Worm (Caenorhabditis elegans) whole organism, L2 larva: ENCODE measurements around the gene mps-4.
A peak's percentile ranks its signal among the peaks of the same experiment; 100 is the strongest.

ENCODE experiments used
- C34F6.9 ChIP-seq: fragments of 150-350 bp; optimal IDR thresholded peaks from 2 replicates; lab custom pipeline; 2014; ENCODE audit warnings: missing biosample characterization, missing genetic modification characterization
- F13H6.1 ChIP-seq: sonication (generic microtip); optimal IDR thresholded peaks from 2 replicates; lab custom pipeline; 2016; ENCODE audit warnings: missing genetic modification characterization, missing compliant biosample characterization
- R02D3.7 ChIP-seq: fragments of 150-350 bp; optimal IDR thresholded peaks from 2 replicates; lab custom pipeline; 2014; ENCODE audit warnings: missing biosample characterization, missing genetic modification characterization
- Y55F3AM.14 ChIP-seq: fragments of 200-800 bp; sonication (Bioruptor generic); optimal IDR thresholded peaks from 2 replicates; lab custom pipeline; 2018; ENCODE audit warnings: mild to moderate bottlenecking, missing genetic modification characterization, missing compliant biosample characterization
- ZK546.5 ChIP-seq: sonication (generic microtip); optimal IDR thresholded peaks from 2 replicates; lab custom pipeline; 2017; ENCODE audit warnings: missing biosample characterization, missing genetic modification characterization
- alr-1 ChIP-seq: fragments of 150-350 bp; optimal IDR thresholded peaks from 2 replicates; lab custom pipeline; 2014; ENCODE audit warnings: missing biosample characterization, missing genetic modification characterization
- aly-2 ChIP-seq: fragments of 150-350 bp; optimal IDR thresholded peaks from 2 replicates; lab custom pipeline; 2014; ENCODE audit warnings: missing biosample characterization, missing genetic modification characterization
- ama-1 ChIP-seq: fragments of 150-350 bp; optimal IDR thresholded peaks from 2 replicates; lab custom pipeline; 2018; ENCODE audit warnings: inconsistent platforms
- blmp-1 ChIP-seq: sonication (generic microtip); optimal IDR thresholded peaks from 2 replicates; lab custom pipeline; 2017; ENCODE audit warnings: missing genetic modification characterization, mild to moderate bottlenecking, missing compliant biosample characterization, antibody characterized with exemption, moderate library complexity; ENCODE audit not compliant: insufficient read depth
- ceh-16 ChIP-seq: fragments of 150-350 bp; optimal IDR thresholded peaks from 2 replicates; lab custom pipeline; 2014; ENCODE audit warnings: missing biosample characterization, missing genetic modification characterization
- crh-2 ChIP-seq: sonication (generic microtip); optimal IDR thresholded peaks from 2 replicates; lab custom pipeline; 2017; ENCODE audit warnings: missing biosample characterization, missing genetic modification characterization
- egl-27 ChIP-seq: sonication (generic microtip); optimal IDR thresholded peaks from 3 replicates; lab custom pipeline; 2017; ENCODE audit warnings: missing biosample characterization, missing genetic modification reagents, missing genetic modification characterization
- elt-1 ChIP-seq: fragments of 150-350 bp; optimal IDR thresholded peaks from 2 replicates; lab custom pipeline; 2014; ENCODE audit warnings: missing biosample characterization, missing genetic modification characterization
- elt-3 ChIP-seq: sonication (generic microtip); optimal IDR thresholded peaks from 2 replicates; lab custom pipeline; 2017; ENCODE audit warnings: missing biosample characterization, missing genetic modification characterization
- fos-1 ChIP-seq: fragments of 150-350 bp; optimal IDR thresholded peaks from 2 replicates; lab custom pipeline; 2014; ENCODE audit warnings: missing biosample characterization, missing genetic modification characterization
- gmeb-1 ChIP-seq: fragments of 150-350 bp; optimal IDR thresholded peaks from 2 replicates; lab custom pipeline; 2014; ENCODE audit warnings: missing biosample characterization, missing genetic modification characterization
- lin-39 ChIP-seq: fragments of 150-350 bp; optimal IDR thresholded peaks from 2 replicates; lab custom pipeline; 2014; ENCODE audit warnings: missing biosample characterization, missing genetic modification reagents, missing genetic modification characterization
- lsy-2 ChIP-seq, 2 experiments: fragments of 150-350 bp in 1 of 2; sonication (generic microtip) in 1 of 2; optimal IDR thresholded peaks; 2 replicates each; lab custom pipeline; 2014 to 2017; ENCODE audit warnings: missing biosample characterization in 2 of 2, missing genetic modification characterization in 2 of 2
- mbf-1 ChIP-seq: sonication (generic microtip); optimal IDR thresholded peaks from 2 replicates; lab custom pipeline; 2017; ENCODE audit warnings: missing biosample characterization, missing genetic modification characterization
- nhr-10 ChIP-seq: sonication (generic microtip); optimal IDR thresholded peaks from 2 replicates; lab custom pipeline; 2017; ENCODE audit warnings: missing biosample characterization, missing genetic modification characterization
- nhr-11 ChIP-seq: fragments of 150-350 bp; optimal IDR thresholded peaks from 2 replicates; lab custom pipeline; 2014; ENCODE audit warnings: missing biosample characterization, missing genetic modification characterization
- nhr-12 ChIP-seq: fragments of 150-350 bp; optimal IDR thresholded peaks from 2 replicates; lab custom pipeline; 2014; ENCODE audit warnings: missing biosample characterization, missing genetic modification characterization
- nhr-129 ChIP-seq: fragments of 150-350 bp; optimal IDR thresholded peaks from 2 replicates; lab custom pipeline; 2014; ENCODE audit warnings: missing biosample characterization, missing genetic modification characterization
- nhr-21 ChIP-seq: fragments of 150-350 bp; optimal IDR thresholded peaks from 2 replicates; lab custom pipeline; 2014; ENCODE audit warnings: missing biosample characterization, missing genetic modification characterization
- nhr-23 ChIP-seq: fragments of 150-350 bp; optimal IDR thresholded peaks from 2 replicates; lab custom pipeline; 2014; ENCODE audit warnings: missing biosample characterization, missing genetic modification reagents, missing genetic modification characterization
- nhr-237 ChIP-seq: fragments of 150-350 bp; optimal IDR thresholded peaks from 2 replicates; lab custom pipeline; 2014; ENCODE audit warnings: missing biosample characterization, missing genetic modification characterization
- nhr-25 ChIP-seq: fragments of 150-350 bp; sonication (generic microtip); optimal IDR thresholded peaks from 3 replicates; lab custom pipeline; 2014; ENCODE audit warnings: missing biosample characterization, missing genetic modification characterization
- nhr-6 ChIP-seq: fragments of 150-350 bp; optimal IDR thresholded peaks from 2 replicates; lab custom pipeline; 2014; ENCODE audit warnings: missing biosample characterization, missing genetic modification characterization
- nhr-77 ChIP-seq: fragments of 150-350 bp; optimal IDR thresholded peaks from 2 replicates; lab custom pipeline; 2014; ENCODE audit warnings: missing biosample characterization, missing genetic modification characterization
- peb-1 ChIP-seq: fragments of 150-350 bp; optimal IDR thresholded peaks from 2 replicates; lab custom pipeline; 2014; ENCODE audit warnings: missing biosample characterization, missing genetic modification characterization
- sem-4 ChIP-seq: fragments of 150-350 bp; optimal IDR thresholded peaks from 2 replicates; lab custom pipeline; 2014; ENCODE audit warnings: missing biosample characterization, missing genetic modification reagents, missing genetic modification characterization
- skn-1 ChIP-seq: sonication (generic microtip); optimal IDR thresholded peaks from 2 replicates; lab custom pipeline; 2017; ENCODE audit warnings: missing biosample characterization, missing genetic modification characterization
- sma-3 ChIP-seq: sonication (generic microtip); optimal IDR thresholded peaks from 2 replicates; lab custom pipeline; 2016; ENCODE audit warnings: missing genetic modification reagents, missing genetic modification characterization, missing compliant biosample characterization
- sma-9 ChIP-seq, 2 experiments: fragments of 150-350 bp in 1 of 2; sonication (generic microtip) in 1 of 2; optimal IDR thresholded peaks; 2 replicates each; lab custom pipeline; 2014 to 2016; ENCODE audit warnings: missing genetic modification characterization in 2 of 2, mild to moderate bottlenecking in 1 of 2, missing biosample characterization in 1 of 2, missing compliant biosample characterization in 1 of 2, missing genetic modification reagents in 1 of 2, moderate library complexity in 1 of 2
- snpc-4 ChIP-seq: fragments of 150-350 bp; optimal IDR thresholded peaks from 2 replicates; lab custom pipeline; 2014; ENCODE audit warnings: missing biosample characterization, missing genetic modification characterization
- unc-39 ChIP-seq: fragments of 150-350 bp; optimal IDR thresholded peaks from 2 replicates; lab custom pipeline; 2014; ENCODE audit warnings: missing biosample characterization, missing genetic modification characterization
- unc-55 ChIP-seq: fragments of 150-350 bp; sonication (generic microtip); optimal IDR thresholded peaks from 3 replicates; lab custom pipeline; 2014; ENCODE audit warnings: missing biosample characterization, missing genetic modification reagents, missing genetic modification characterization
- zag-1 ChIP-seq: fragments of 150-350 bp; optimal IDR thresholded peaks from 2 replicates; lab custom pipeline; 2014; ENCODE audit warnings: missing biosample characterization, missing genetic modification characterization
- ztf-1 ChIP-seq: fragments of 200-800 bp; sonication (Bioruptor generic); conservative IDR thresholded peaks from 2 replicates; pipeline ENCODE4 v1.3.6; 2022; ENCODE audit warnings: missing genetic modification characterization, missing compliant biosample characterization
- ztf-11 ChIP-seq: sonication (generic microtip); optimal IDR thresholded peaks from 2 replicates; lab custom pipeline; 2017; ENCODE audit warnings: missing biosample characterization, missing genetic modification characterization
- ztf-4 ChIP-seq: fragments of 150-350 bp; optimal IDR thresholded peaks from 2 replicates; lab custom pipeline; 2014; ENCODE audit warnings: missing biosample characterization, missing genetic modification characterization

mps-4 gene

DNA sequence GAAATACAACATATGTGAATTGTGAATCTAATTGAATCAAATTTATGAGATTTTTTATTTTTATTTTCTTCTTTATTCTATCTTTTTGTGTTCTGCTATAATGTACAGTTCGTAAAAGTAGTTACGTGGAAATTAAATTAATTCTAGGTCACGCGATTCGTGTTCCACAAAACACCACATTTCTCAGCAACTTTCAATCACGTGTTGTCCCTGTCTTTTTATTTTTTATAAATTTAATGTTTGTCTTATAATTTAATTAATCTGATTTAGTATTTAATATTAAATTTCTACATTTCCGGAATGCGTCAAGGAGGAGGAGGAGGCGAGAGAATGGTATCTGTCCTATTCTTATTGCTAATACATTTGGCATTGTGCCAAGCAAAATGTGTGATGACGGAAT lies 13.5 kb downstream of the mps-4 start, which contains the start of gene ncr-2:
Gene ncr-2, plus strand, starts transcription at position 301 of the 400 bp plus-strand sequence.
- TF ChIP-seq ztf-1 (GFP tag; lab: Robert Waterston, UW) (no peak), zag-1 (no peak), ceh-16 (no peak), skn-1 (tag; lab: Kevin White, UChicago) (no peak), sem-4 (no peak), lsy-2 (tag; optimal IDR thresholded peaks at IDR 0.05; lab: Kevin White, UChicago) (no peak), nhr-23 (tag; lab: Kevin White, UChicago) (no peak), egl-27 (no peak), aly-2 (tag; lab: Kevin White, UChicago) (no peak), nhr-77 (no peak), nhr-10 (tag; lab: Kevin White, UChicago) (no peak), nhr-129 (tag; lab: Kevin White, UChicago) (no peak), crh-2 (tag; lab: Kevin White, UChicago) (no peak), nhr-25 (tag; lab: Kevin White, UChicago) (no peak), nhr-21 (tag; lab: Kevin White, UChicago) (no peak), C34F6.9 (tag; lab: Kevin White, UChicago) (no peak), sma-9 (GFP tag; optimal IDR thresholded peaks at IDR 0.05; lab: Kevin White, UChicago) (no peak), sma-9 (tag; optimal IDR thresholded peaks at IDR 0.05; lab: Kevin White, UChicago) (no peak), unc-39 (no peak), mbf-1 (no peak), blmp-1 (no peak)

DNA sequence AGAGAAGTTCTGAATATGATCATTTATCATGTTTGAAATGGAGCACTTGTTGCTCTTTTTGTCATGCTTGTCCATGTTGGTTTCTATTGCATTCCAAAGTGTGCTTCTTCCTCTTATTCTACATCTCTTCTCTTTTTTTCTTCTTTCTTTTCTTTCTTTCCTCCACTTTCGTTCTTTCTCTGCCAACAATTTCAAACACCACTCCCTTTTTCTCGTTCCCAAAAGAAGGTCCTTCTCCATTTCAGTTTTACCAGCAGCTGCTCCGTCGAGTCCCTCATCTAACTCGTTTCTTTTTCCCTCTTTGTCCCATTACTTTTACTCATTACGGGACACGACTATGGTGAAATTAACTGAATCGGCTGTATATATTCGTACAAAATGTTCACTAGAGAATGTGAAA lies 16.6 kb downstream of the mps-4 start, which contains the start of gene F09G8.5:
Gene F09G8.5, plus strand, starts transcription at position 38 of the 400 bp plus-strand sequence.
- TF ChIP-seq unc-55 (GFP tag; lab: Kevin White, UChicago) (peak; percentile 81), nhr-77 (no peak), ztf-11 (tag; lab: Kevin White, UChicago) (no peak), ZK546.5 (tag; lab: Kevin White, UChicago) (no peak), ceh-16 (no peak), nhr-11 (no peak), blmp-1 (no peak)

DNA sequence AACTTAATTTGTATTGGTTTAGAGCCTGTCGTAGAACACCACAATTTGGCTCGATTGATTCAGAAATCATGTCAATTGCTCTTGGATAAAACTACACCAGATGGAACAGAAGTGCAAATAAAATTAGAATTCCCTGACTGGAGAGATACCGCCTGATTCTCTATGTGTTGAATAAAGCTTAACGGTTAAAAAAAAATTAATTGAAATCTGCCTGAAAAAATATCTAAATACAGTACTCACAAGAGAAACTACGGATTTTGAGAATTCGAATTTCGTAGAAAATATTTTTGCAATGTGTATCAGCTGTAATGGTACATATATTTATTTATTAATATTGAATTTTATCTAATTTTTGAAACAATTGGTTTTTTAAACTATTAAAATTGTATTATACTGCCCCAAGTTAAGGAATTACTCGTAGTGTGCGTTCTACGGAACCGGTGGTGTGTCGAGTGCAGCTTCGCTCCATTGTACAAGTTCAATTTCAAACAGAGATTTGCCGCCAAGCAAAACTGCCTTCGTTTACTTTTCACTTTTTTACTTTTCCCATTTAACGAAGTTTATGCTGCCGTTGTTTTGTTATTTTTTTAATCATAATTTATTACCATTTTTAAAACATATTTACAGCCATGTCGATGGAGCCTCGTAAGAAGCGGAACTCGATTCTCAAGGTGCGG lies 21.4 kb downstream of the mps-4 start, which contains the start of gene knl-1:
Gene knl-1, plus strand, starts transcription at position 626 of the 677 bp plus-strand sequence.
- TF ChIP-seq nhr-25 (tag; lab: Kevin White, UChicago) (no peak), R02D3.7 (tag; lab: Kevin White, UChicago) (no peak), F13H6.1 (tag; lab: Kevin White, UChicago) (no peak), ceh-16 (no peak), gmeb-1 (tag; lab: Kevin White, UChicago) (peak; percentile 73), nhr-129 (tag; lab: Kevin White, UChicago) (peak; percentile 76), Y55F3AM.14 (no peak), zag-1 (no peak), sma-3 (GFP tag; lab: Kevin White, UChicago) (no peak), ama-1 (lab: Kevin White, UChicago) (no peak), nhr-6 (tag; lab: Kevin White, UChicago) (no peak), lin-39 (tag; lab: Kevin White, UChicago) (no peak), crh-2 (tag; lab: Kevin White, UChicago) (peak; percentile 7), fos-1 (tag; lab: Kevin White, UChicago) (peak; percentile 2), egl-27 (no peak), aly-2 (tag; lab: Kevin White, UChicago) (no peak), nhr-77 (no peak), ztf-4 (tag; lab: Kevin White, UChicago) (no peak), elt-1 (tag; lab: Kevin White, UChicago) (no peak), peb-1 (tag; lab: Kevin White, UChicago) (no peak), elt-3 (tag; lab: Kevin White, UChicago) (no peak), nhr-237 (no peak), snpc-4 (tag; lab: Kevin White, UChicago) (peak; percentile 9), lsy-2 (tag; optimal IDR thresholded peaks at IDR 0.05; lab: Kevin White, UChicago) (peak in 1 of 2 experiments; percentile 72), nhr-12 (tag; lab: Kevin White, UChicago) (no peak), alr-1 (tag; lab: Kevin White, UChicago) (no peak), sma-9 (GFP tag; optimal IDR thresholded peaks at IDR 0.05; lab: Kevin White, UChicago) (no peak), sma-9 (tag; optimal IDR thresholded peaks at IDR 0.05; lab: Kevin White, UChicago) (no peak), unc-55 (GFP tag; lab: Kevin White, UChicago) (peak; percentile 84), ztf-11 (tag; lab: Kevin White, UChicago) (no peak), C34F6.9 (tag; lab: Kevin White, UChicago) (peak; percentile 65)
